Worm (Caenorhabditis elegans) whole organism, midembryonic: ENCODE data around the gene T05C7.7.

Experiments used
- T22C8.4 ChIP-seq: fragments of 200-800 bp; sonication (Bioruptor generic); IDR thresholded peaks from 2 replicates; pipeline ENCODE4 v1.3.6; 2022; ENCODE audit warnings: missing genetic modification characterization, missing compliant biosample characterization
- cog-1 ChIP-seq: sonication (generic microtip); optimal IDR thresholded peaks from 2 replicates; lab custom pipeline; 2016; ENCODE audit warnings: missing genetic modification characterization, missing compliant biosample characterization
- flt-1 ChIP-seq: fragments of 200-800 bp; sonication (Bioruptor generic); IDR thresholded peaks from 2 replicates; pipeline ENCODE4 v1.3.6; 2022; ENCODE audit warnings: missing genetic modification characterization, missing compliant biosample characterization
- klf-2 ChIP-seq: fragments of 200-800 bp; sonication (Bioruptor generic); conservative IDR thresholded peaks from 2 replicates; pipeline ENCODE4 v1.3.6; 2022; ENCODE audit warnings: missing genetic modification reagents, missing genetic modification characterization, missing compliant biosample characterization
- med-1 ChIP-seq: sonication (generic microtip); optimal IDR thresholded peaks from 2 replicates; lab custom pipeline; 2017; ENCODE audit warnings: missing genetic modification characterization, mild to moderate bottlenecking, missing compliant biosample characterization, antibody characterized with exemption, missing genetic modification reagents; ENCODE audit not compliant: insufficient read depth
- ref-1 ChIP-seq: fragments of 200-800 bp; sonication (Bioruptor generic); conservative IDR thresholded peaks from 2 replicates; pipeline ENCODE4 v1.3.6; 2022; ENCODE audit warnings: missing genetic modification reagents, missing genetic modification characterization, missing compliant biosample characterization
- tab-1 ChIP-seq: fragments of 200-800 bp; sonication (Bioruptor generic); IDR thresholded peaks from 2 replicates; pipeline ENCODE4 v1.3.6; 2022; ENCODE audit warnings: missing genetic modification characterization, missing compliant biosample characterization
- ztf-23 ChIP-seq: fragments of 200-800 bp; sonication (Bioruptor generic); IDR thresholded peaks from 2 replicates; pipeline ENCODE4 v1.3.6; 2022; ENCODE audit warnings: missing genetic modification reagents, missing genetic modification characterization, missing compliant biosample characterization
- ztf-29 ChIP-seq: fragments of 200-800 bp; sonication (Bioruptor generic); IDR thresholded peaks from 2 replicates; pipeline ENCODE4 v1.3.6; 2022; ENCODE audit warnings: missing genetic modification reagents, missing genetic modification characterization, missing compliant biosample characterization

T05C7.7 gene

ce11 chrIV:79205-79604 is 17.7 kb downstream of the T05C7.7 start, which contains the start of gene T05C7.9:
Gene T05C7.9 (plus strand): TSS chrIV:79276.
- no peak for TF ChIP-seq med-1 (GFP tag; lab: Kevin White, UChicago)

- TF ChIP-seq cog-1 (tag; lab: Kevin White, UChicago): no peak
- no peak for TF ChIP-seq ref-1 (GFP tag; lab: Robert Waterston, UW)
- TF ChIP-seq flt-1 (GFP tag; lab: Robert Waterston, UW): no peak
- TF ChIP-seq ztf-23: no peak
Observed at ce11 chrIV:80943-81342, 19.4 kb downstream of the T05C7.7 start.

ce11 chrIV:81428-81827 is 19.9 kb downstream of the T05C7.7 start:
- TF ChIP-seq cog-1 (tag; lab: Kevin White, UChicago) (no peak), ztf-23 (peak; percentile 51; the same call in 1 of the 2 replicates), tab-1 (GFP tag; lab: Robert Waterston, UW) (no peak), ztf-29 (GFP tag; lab: Robert Waterston, UW) (no peak)

ce11 chrIV:82309-82708 is 20.8 kb downstream of the T05C7.7 start:
- TF ChIP-seq ref-1 (GFP tag; lab: Robert Waterston, UW): no peak

- TF ChIP-seq tab-1 (GFP tag; lab: Robert Waterston, UW) (no peak), ztf-29 (GFP tag; lab: Robert Waterston, UW) (no peak), T22C8.4 (GFP tag; lab: Robert Waterston, UW) (no peak), ref-1 (GFP tag; lab: Robert Waterston, UW) (no peak), cog-1 (tag; lab: Kevin White, UChicago) (no peak), klf-2 (GFP tag; lab: Robert Waterston, UW) (no peak), med-1 (GFP tag; lab: Kevin White, UChicago) (no peak), ztf-23 (no peak), flt-1 (GFP tag; lab: Robert Waterston, UW) (no peak)
Observed at ce11 chrIV:86744-87143, 25.2 kb downstream of the T05C7.7 start.

- TF ChIP-seq T22C8.4 (GFP tag; lab: Robert Waterston, UW): no peak
- no peak for TF ChIP-seq ztf-29 (GFP tag; lab: Robert Waterston, UW)
- no peak for TF ChIP-seq tab-1 (GFP tag; lab: Robert Waterston, UW)
- no peak for TF ChIP-seq cog-1 (tag; lab: Kevin White, UChicago)
- TF ChIP-seq ref-1 (GFP tag; lab: Robert Waterston, UW): no peak
- TF ChIP-seq ztf-23: no peak
- TF ChIP-seq med-1 (GFP tag; lab: Kevin White, UChicago): no peak
- TF ChIP-seq flt-1 (GFP tag; lab: Robert Waterston, UW): no peak
- no peak for TF ChIP-seq klf-2 (GFP tag; lab: Robert Waterston, UW)
Observed at ce11 chrIV:89991-90390, 28.4 kb downstream of the T05C7.7 start, which contains the start of gene scl-23. Gene scl-23 (minus strand): TSS chrIV:90091.

- TF ChIP-seq med-1 (GFP tag; lab: Kevin White, UChicago): no peak
- no peak for TF ChIP-seq T22C8.4 (GFP tag; lab: Robert Waterston, UW)
- no peak for TF ChIP-seq ztf-29 (GFP tag; lab: Robert Waterston, UW)
- no peak for TF ChIP-seq cog-1 (tag; lab: Kevin White, UChicago)
- no peak for TF ChIP-seq ztf-23
- no peak for TF ChIP-seq klf-2 (GFP tag; lab: Robert Waterston, UW)
- no peak for TF ChIP-seq flt-1 (GFP tag; lab: Robert Waterston, UW)
- TF ChIP-seq tab-1 (GFP tag; lab: Robert Waterston, UW): no peak
- no peak for TF ChIP-seq ref-1 (GFP tag; lab: Robert Waterston, UW)
Observed at ce11 chrIV:91680-92079, 30.1 kb downstream of the T05C7.7 start, which contains the start of gene tpa-1. Gene tpa-1 (plus strand): TSS chrIV:91980.

ce11 chrIV:97681-98080 is 36.1 kb downstream of the T05C7.7 start:
- no peak for TF ChIP-seq cog-1 (tag; lab: Kevin White, UChicago)
- no peak for TF ChIP-seq klf-2 (GFP tag; lab: Robert Waterston, UW)
- TF ChIP-seq med-1 (GFP tag; lab: Kevin White, UChicago): no peak
- no peak for TF ChIP-seq tab-1 (GFP tag; lab: Robert Waterston, UW)
- no peak for TF ChIP-seq T22C8.4 (GFP tag; lab: Robert Waterston, UW)
- TF ChIP-seq ref-1 (GFP tag; lab: Robert Waterston, UW): no peak
- no peak for TF ChIP-seq ztf-23
- TF ChIP-seq ztf-29 (GFP tag; lab: Robert Waterston, UW): no peak
- TF ChIP-seq flt-1 (GFP tag; lab: Robert Waterston, UW): no peak

ce11 chrIV:102848-103247 is 41.3 kb downstream of the T05C7.7 start:
- TF ChIP-seq flt-1 (GFP tag; lab: Robert Waterston, UW) (no peak), tab-1 (GFP tag; lab: Robert Waterston, UW) (no peak), klf-2 (GFP tag; lab: Robert Waterston, UW) (no peak), cog-1 (tag; lab: Kevin White, UChicago) (no peak), med-1 (GFP tag; lab: Kevin White, UChicago) (no peak), T22C8.4 (GFP tag; lab: Robert Waterston, UW) (no peak), ztf-29 (GFP tag; lab: Robert Waterston, UW) (no peak), ztf-23 (no peak), ref-1 (GFP tag; lab: Robert Waterston, UW) (no peak)

ce11 chrIV:109307-109706 is 47.8 kb downstream of the T05C7.7 start, which contains the start of gene B0545.4:
Gene B0545.4 (minus strand): TSS chrIV:109407.
- TF ChIP-seq ztf-29 (GFP tag; lab: Robert Waterston, UW): no peak
- no peak for TF ChIP-seq ref-1 (GFP tag; lab: Robert Waterston, UW)
- no peak for TF ChIP-seq cog-1 (tag; lab: Kevin White, UChicago)
- TF ChIP-seq T22C8.4 (GFP tag; lab: Robert Waterston, UW): no peak
- TF ChIP-seq med-1 (GFP tag; lab: Kevin White, UChicago): no peak
